Worm (Caenorhabditis elegans) whole organism, late embryonic: ENCODE data around the gene tmem-218.
"Not testable (repeated sequence)": the region's sequence is repeated elsewhere in the genome, so short reads cannot be mapped to it uniquely, and the experiment has no call there.

Source experiments
- K02D7.2 ChIP-seq: sonication (generic microtip); optimal IDR thresholded peaks from 2 replicates; lab custom pipeline; 2017; ENCODE audit warnings: mild to moderate bottlenecking, missing genetic modification characterization, missing compliant biosample characterization
- K09A11.1 ChIP-seq: sonication (generic microtip); optimal IDR thresholded peaks from 2 replicates; lab custom pipeline; 2017; ENCODE audit warnings: antibody characterized with exemption, mild to moderate bottlenecking, missing genetic modification characterization, missing compliant biosample characterization; ENCODE audit not compliant: insufficient read depth
- T23F11.4 ChIP-seq: fragments of 200-800 bp; sonication (Bioruptor generic); optimal IDR thresholded peaks from 2 replicates; lab custom pipeline; 2018; ENCODE audit warnings: mild to moderate bottlenecking, missing genetic modification characterization, missing compliant biosample characterization
- Y22D7AL.16 ChIP-seq: sonication (generic microtip); optimal IDR thresholded peaks from 2 replicates; lab custom pipeline; 2016; ENCODE audit warnings: missing genetic modification characterization, missing compliant biosample characterization
- ceh-18 ChIP-seq: sonication (generic microtip); optimal IDR thresholded peaks from 2 replicates; lab custom pipeline; 2016; ENCODE audit warnings: missing genetic modification characterization, missing compliant biosample characterization
- ceh-2 ChIP-seq: sonication (generic microtip); optimal IDR thresholded peaks from 2 replicates; lab custom pipeline; 2016; ENCODE audit warnings: missing genotype, missing genetic modification characterization, missing compliant biosample characterization
- ceh-22 ChIP-seq: sonication (generic microtip); optimal IDR thresholded peaks from 2 replicates; lab custom pipeline; 2017; ENCODE audit warnings: missing biosample characterization, missing genetic modification characterization
- ceh-30 ChIP-seq: fragments of 150-350 bp; optimal IDR thresholded peaks from 2 replicates; lab custom pipeline; 2014; ENCODE audit warnings: missing biosample characterization, missing genetic modification characterization
- ceh-31 ChIP-seq: sonication (generic microtip); optimal IDR thresholded peaks from 2 replicates; lab custom pipeline; 2016; ENCODE audit warnings: missing genetic modification characterization, missing compliant biosample characterization
- ceh-34 ChIP-seq: sonication (generic microtip); optimal IDR thresholded peaks from 2 replicates; lab custom pipeline; 2016; ENCODE audit warnings: mild to moderate bottlenecking, missing genetic modification characterization, missing compliant biosample characterization
- ceh-45 ChIP-seq: fragments of 200-800 bp; sonication (Bioruptor generic); IDR thresholded peaks from 2 replicates; pipeline ENCODE4 v1.3.6; 2022; ENCODE audit warnings: missing genetic modification reagents, missing genetic modification characterization, missing compliant biosample characterization
- ceh-48 ChIP-seq: sonication (generic microtip); optimal IDR thresholded peaks from 2 replicates; lab custom pipeline; 2016; ENCODE audit warnings: missing genetic modification characterization, inconsistent platforms, missing compliant biosample characterization
- ceh-6 ChIP-seq: fragments of 200-800 bp; sonication (Bioruptor generic); optimal IDR thresholded peaks from 2 replicates; lab custom pipeline; 2018; ENCODE audit warnings: mild to moderate bottlenecking, missing genetic modification characterization, missing compliant biosample characterization
- ceh-9 ChIP-seq: sonication (generic microtip); optimal IDR thresholded peaks from 2 replicates; lab custom pipeline; 2016; ENCODE audit warnings: mild to moderate bottlenecking, missing genetic modification characterization, inconsistent platforms, missing compliant biosample characterization
- dve-1 ChIP-seq: sonication (generic microtip); optimal IDR thresholded peaks from 2 replicates; lab custom pipeline; 2017; ENCODE audit warnings: antibody characterized with exemption, mild to moderate bottlenecking, missing genetic modification characterization, missing compliant biosample characterization
- elt-2 ChIP-seq: sonication (generic microtip); optimal IDR thresholded peaks from 2 replicates; lab custom pipeline; 2016; ENCODE audit warnings: missing genetic modification reagents, missing genetic modification characterization, missing compliant biosample characterization
- elt-4 ChIP-seq: sonication (generic microtip); optimal IDR thresholded peaks from 2 replicates; lab custom pipeline; 2016; ENCODE audit warnings: missing genetic modification characterization, missing compliant biosample characterization
- eyg-1 ChIP-seq: sonication (generic microtip); optimal IDR thresholded peaks from 2 replicates; lab custom pipeline; 2016; ENCODE audit warnings: missing genotype, missing genetic modification characterization, missing compliant biosample characterization
- fax-1 ChIP-seq: sonication (generic microtip); optimal IDR thresholded peaks from 2 replicates; lab custom pipeline; 2016; ENCODE audit warnings: missing genotype, missing genetic modification characterization, missing compliant biosample characterization
- fkh-10 ChIP-seq: fragments of 150-350 bp; optimal IDR thresholded peaks from 2 replicates; lab custom pipeline; 2014; ENCODE audit warnings: missing biosample characterization, missing genetic modification reagents, missing genetic modification characterization
- fkh-6 ChIP-seq: sonication (generic microtip); optimal IDR thresholded peaks from 2 replicates; lab custom pipeline; 2016; ENCODE audit warnings: missing genetic modification characterization, missing compliant biosample characterization
- gmeb-2 ChIP-seq: sonication (generic microtip); optimal IDR thresholded peaks from 2 replicates; lab custom pipeline; 2016; ENCODE audit warnings: missing genetic modification characterization, inconsistent platforms, missing compliant biosample characterization
- hlh-30 ChIP-seq: sonication (generic microtip); optimal IDR thresholded peaks from 2 replicates; lab custom pipeline; 2017; ENCODE audit warnings: antibody characterized with exemption, missing genetic modification characterization, missing compliant biosample characterization; ENCODE audit not compliant: insufficient read depth
- lin-11 ChIP-seq: fragments of 200-800 bp; sonication (Bioruptor generic); optimal IDR thresholded peaks from 2 replicates; lab custom pipeline; 2018; ENCODE audit warnings: mild to moderate bottlenecking, missing genetic modification characterization, missing compliant biosample characterization
- madf-2 ChIP-seq: sonication (generic microtip); optimal IDR thresholded peaks from 2 replicates; lab custom pipeline; 2017; ENCODE audit warnings: missing genetic modification characterization, missing compliant biosample characterization
- mec-3 ChIP-seq: sonication (generic microtip); optimal IDR thresholded peaks from 2 replicates; lab custom pipeline; 2016; ENCODE audit warnings: borderline replicate concordance, missing genetic modification characterization, missing compliant biosample characterization
- nfya-1 ChIP-seq: sonication (generic microtip); optimal IDR thresholded peaks from 2 replicates; lab custom pipeline; 2017; ENCODE audit warnings: missing genetic modification characterization, mild to moderate bottlenecking, missing compliant biosample characterization, antibody characterized with exemption, moderate library complexity
- nhr-232 ChIP-seq: sonication (generic microtip); optimal IDR thresholded peaks from 2 replicates; lab custom pipeline; 2016; ENCODE audit warnings: missing genetic modification characterization, missing compliant biosample characterization
- odd-2 ChIP-seq: sonication (generic microtip); optimal IDR thresholded peaks from 2 replicates; lab custom pipeline; 2017; ENCODE audit warnings: antibody characterized with exemption, mild to moderate bottlenecking, missing genetic modification characterization, missing compliant biosample characterization
- pag-3 ChIP-seq: sonication (generic microtip); optimal IDR thresholded peaks from 2 replicates; lab custom pipeline; 2016; ENCODE audit warnings: missing compliant biosample characterization, missing genetic modification characterization, borderline replicate concordance
- pat-9 ChIP-seq: fragments of 200-800 bp; sonication (Bioruptor generic); optimal IDR thresholded peaks from 2 replicates; lab custom pipeline; 2018; ENCODE audit warnings: mild to moderate bottlenecking, missing genetic modification characterization, moderate library complexity, missing compliant biosample characterization
- pax-1 ChIP-seq: fragments of 150-350 bp; optimal IDR thresholded peaks from 2 replicates; lab custom pipeline; 2014; ENCODE audit warnings: missing biosample characterization, missing genetic modification characterization
- pros-1 ChIP-seq: fragments of 150-350 bp; optimal IDR thresholded peaks from 2 replicates; lab custom pipeline; 2014; ENCODE audit warnings: missing biosample characterization, missing genetic modification reagents, missing genetic modification characterization
- rnt-1 ChIP-seq: sonication (generic microtip); optimal IDR thresholded peaks from 2 replicates; lab custom pipeline; 2016; ENCODE audit warnings: missing genetic modification characterization, missing compliant biosample characterization
- sdc-2 ChIP-seq: sonication (generic microtip); optimal IDR thresholded peaks from 2 replicates; lab custom pipeline; 2016; ENCODE audit warnings: missing genotype, missing genetic modification characterization, missing compliant biosample characterization
- syd-9 ChIP-seq: sonication (generic microtip); optimal IDR thresholded peaks from 2 replicates; lab custom pipeline; 2016; ENCODE audit warnings: mild to moderate bottlenecking, missing genetic modification characterization, moderate library complexity, missing compliant biosample characterization
- tbx-2 ChIP-seq: sonication (generic microtip); optimal IDR thresholded peaks from 2 replicates; lab custom pipeline; 2016; ENCODE audit warnings: missing genetic modification characterization, missing compliant biosample characterization
- ttx-3 ChIP-seq: sonication (generic microtip); optimal IDR thresholded peaks from 2 replicates; lab custom pipeline; 2016; ENCODE audit warnings: missing genetic modification reagents, missing genetic modification characterization, missing compliant biosample characterization
- unc-3 ChIP-seq, 2 experiments: fragments of 200-800 bp in 1 of 2; sonication (Bioruptor generic) in 1 of 2; sonication (generic microtip) in 1 of 2; conservative IDR thresholded peaks in 1 of 2; optimal IDR thresholded peaks in 1 of 2; 2 replicates each; pipeline versions ENCODE4 v1.3.6 to Lab custom; 2016 to 2022; ENCODE audit warnings: missing compliant biosample characterization in 2 of 2, missing genetic modification characterization in 2 of 2, missing genetic modification reagents in 1 of 2
- unc-42 ChIP-seq: sonication (generic microtip); optimal IDR thresholded peaks from 2 replicates; lab custom pipeline; 2016; ENCODE audit warnings: missing genotype, missing genetic modification characterization, missing compliant biosample characterization
- unc-86 ChIP-seq: sonication (generic microtip); optimal IDR thresholded peaks from 2 replicates; lab custom pipeline; 2016; ENCODE audit warnings: missing genetic modification characterization, missing compliant biosample characterization
- zip-5 ChIP-seq: sonication (generic microtip); optimal IDR thresholded peaks from 2 replicates; lab custom pipeline; 2016; ENCODE audit warnings: missing genetic modification characterization, missing compliant biosample characterization

Gene tmem-218

DNA sequence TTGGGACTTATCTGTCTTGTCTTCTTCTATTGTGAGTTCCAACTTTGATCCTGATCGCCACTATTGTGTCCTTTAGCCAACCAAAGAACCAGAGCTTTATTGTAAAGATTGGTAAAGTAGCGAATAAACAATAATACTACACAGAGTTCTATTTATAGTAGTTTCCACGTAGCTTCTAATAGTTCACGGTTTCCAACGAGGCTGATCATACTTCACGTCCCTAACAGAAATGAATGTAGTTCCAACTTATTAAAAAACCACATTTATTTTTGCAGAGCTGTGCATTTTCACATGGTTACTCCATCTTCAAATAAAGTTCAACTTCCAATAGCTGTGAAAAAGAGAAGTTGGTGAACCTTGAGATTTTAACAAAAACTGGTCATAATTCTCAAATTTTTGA lies at the start of gene tmem-218:
TSS of gene tmem-218 (plus strand) at position 301 of the 400 bp plus-strand sequence.
- not testable (repeated sequence) for TF ChIP-seq ceh-6; pag-3 (tag; lab: Kevin White, UChicago); rnt-1

DNA sequence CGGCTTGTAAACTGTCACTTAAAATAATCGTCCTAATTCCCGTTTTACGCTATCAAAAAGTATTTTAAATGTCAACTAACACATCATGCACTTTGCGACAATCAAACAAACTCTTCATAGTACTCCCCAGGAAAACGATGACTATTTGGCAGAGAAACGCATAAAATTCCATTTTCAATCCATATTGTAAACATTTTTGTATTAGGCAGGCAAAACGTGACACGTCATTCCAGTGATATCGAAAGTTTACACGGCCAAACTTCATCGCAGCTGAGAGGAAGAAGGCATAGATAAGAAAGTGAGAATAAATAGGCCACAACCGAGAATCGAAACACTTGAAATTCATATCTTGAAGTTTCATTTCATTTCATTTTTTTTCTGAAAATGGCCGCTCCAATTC lies 49.3 kb upstream of the tmem-218 start, which contains the start of gene lec-9:
TSS of gene lec-9 (plus strand) at position 349 of the 400 bp plus-strand sequence.
- TF ChIP-seq fkh-6 (tag; lab: Kevin White, UChicago) (no peak), pros-1 (tag; lab: Kevin White, UChicago) (no peak), nhr-232 (tag; lab: Kevin White, UChicago) (no peak), tbx-2 (tag; lab: Kevin White, UChicago) (no peak), unc-3 (GFP tag; conservative IDR thresholded peaks at IDR 0.05; lab: Robert Waterston, UW) (no peak), unc-3 (tag; optimal IDR thresholded peaks at IDR 0.05; lab: Kevin White, UChicago) (no peak), ceh-2 (tag; lab: Kevin White, UChicago) (no peak), elt-2 (tag; lab: Kevin White, UChicago) (peak; percentile 44), ttx-3 (tag; lab: Kevin White, UChicago) (no peak)

- TF ChIP-seq gmeb-2 (tag; lab: Kevin White, UChicago) (no peak), elt-2 (tag; lab: Kevin White, UChicago) (peak; percentile 29), ceh-48 (tag; lab: Kevin White, UChicago) (no peak), T23F11.4 (no peak)
Observed at ce11 chrX:17601345-17601744, 48.1 kb upstream of the tmem-218 start.

DNA sequence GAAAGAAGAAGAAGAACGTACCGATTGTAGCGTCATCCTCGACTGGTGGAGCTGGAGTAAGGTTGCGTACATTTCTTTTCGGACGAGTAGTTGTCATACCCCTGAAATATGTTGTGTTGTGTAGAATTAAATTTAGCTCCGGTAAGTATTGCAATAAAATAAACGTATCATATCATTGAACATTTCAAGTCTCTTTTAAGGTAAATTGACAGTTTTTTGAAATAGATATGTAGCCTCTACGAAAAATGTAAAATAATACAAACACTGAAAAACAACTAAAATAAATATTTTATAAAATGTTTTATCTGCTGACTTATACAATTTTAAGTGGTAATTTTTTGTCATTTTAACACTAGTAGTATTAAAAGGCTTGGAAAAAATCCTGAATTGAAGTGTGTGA lies 39.5 kb upstream of the tmem-218 start, which contains the start of gene C16H3.3:
TSS of gene C16H3.3 (minus strand) at position 101 of the 400 bp plus-strand sequence.
- no peak for TF ChIP-seq ceh-18 (tag; lab: Kevin White, UChicago)
- TF ChIP-seq zip-5 (tag; lab: Kevin White, UChicago) = no peak
- TF ChIP-seq eyg-1 = no peak
- no peak for TF ChIP-seq K02D7.2 (tag; lab: Kevin White, UChicago)
- no peak for TF ChIP-seq ceh-22 (tag; lab: Kevin White, UChicago)
- no peak for TF ChIP-seq ceh-34 (tag; lab: Kevin White, UChicago)
- no peak for TF ChIP-seq fax-1 (tag; lab: Kevin White, UChicago)
- no peak for TF ChIP-seq pag-3 (tag; lab: Kevin White, UChicago)
- TF ChIP-seq fkh-6 (tag; lab: Kevin White, UChicago) = no peak
- TF ChIP-seq ttx-3 (tag; lab: Kevin White, UChicago) = no peak
- TF ChIP-seq odd-2 (tag; lab: Kevin White, UChicago) = no peak
- no peak for TF ChIP-seq K09A11.1
- TF ChIP-seq syd-9 (tag; lab: Kevin White, UChicago) = no peak
- TF ChIP-seq pax-1 (tag; lab: Kevin White, UChicago) = no peak
- no peak for TF ChIP-seq elt-4 (tag; lab: Kevin White, UChicago)
- no peak for TF ChIP-seq ceh-30 (tag; lab: Kevin White, UChicago)
- no peak for TF ChIP-seq ceh-45 (GFP tag; lab: Robert Waterston, UW)

DNA sequence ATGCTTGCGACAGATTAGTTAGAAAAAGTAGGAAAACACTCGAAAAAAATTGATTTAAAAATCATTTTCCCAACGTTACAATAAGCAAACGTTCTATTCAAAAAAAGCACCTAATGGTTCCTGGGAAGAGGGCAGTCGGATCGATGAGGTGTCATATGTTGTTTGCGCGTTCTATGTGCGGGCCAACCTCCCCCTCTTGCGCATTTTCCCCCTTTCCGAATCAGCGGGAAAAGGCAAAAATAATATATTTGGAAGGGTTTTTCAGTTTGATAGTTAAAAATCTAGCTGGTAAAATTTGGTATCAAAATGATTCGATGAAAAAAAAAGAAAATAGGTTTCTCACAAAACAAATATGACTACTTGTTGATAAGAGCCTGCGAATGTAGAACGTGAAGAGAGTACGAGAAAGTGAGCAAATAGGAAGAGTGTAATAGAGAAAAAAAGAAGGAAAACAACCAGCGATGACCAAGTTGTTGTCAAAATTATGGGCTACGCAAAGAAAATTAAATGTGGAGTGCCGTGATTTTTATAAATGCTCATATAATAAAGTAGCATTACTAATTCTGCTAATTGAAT lies 39.0 kb upstream of the tmem-218 start:
- TF ChIP-seq fkh-10 (GFP tag; lab: Kevin White, UChicago) (no peak), sdc-2 (tag; lab: Kevin White, UChicago) (peak; percentile 79), ceh-9 (tag; lab: Kevin White, UChicago) (no peak), dve-1 (tag; lab: Kevin White, UChicago) (no peak), hlh-30 (tag; lab: Kevin White, UChicago) (peak; percentile 86), lin-11 (tag; lab: Kevin White, UChicago) (peak; percentile 2), unc-42 (tag; lab: Kevin White, UChicago) (peak; percentile 30), pag-3 (tag; lab: Kevin White, UChicago) (no peak), ceh-34 (tag; lab: Kevin White, UChicago) (peak; percentile 46), madf-2 (tag; lab: Kevin White, UChicago) (peak; percentile 37), ceh-31 (tag; lab: Kevin White, UChicago) (peak; percentile 62), mec-3 (tag; lab: Kevin White, UChicago) (no peak), unc-86 (no peak), fax-1 (tag; lab: Kevin White, UChicago) (no peak), Y22D7AL.16 (tag; lab: Kevin White, UChicago) (no peak), nfya-1 (tag; lab: Kevin White, UChicago) (peak; percentile 53), pat-9 (tag; lab: Kevin White, UChicago) (no peak), eyg-1 (no peak), K09A11.1 (peak; percentile 34), tbx-2 (tag; lab: Kevin White, UChicago) (peak; percentile 63)
